Worm (Caenorhabditis elegans) whole organism, late embryonic: ENCODE measurements around the gene F49E12.7.

Experiments used
- C08G9.2 ChIP-seq: sonication (generic microtip); optimal IDR thresholded peaks from 2 replicates; lab custom pipeline; 2016; ENCODE audit warnings: mild to moderate bottlenecking, missing genetic modification characterization, moderate library complexity, missing compliant biosample characterization
- C38D4.7 ChIP-seq: fragments of 200-800 bp; sonication (Bioruptor generic); optimal IDR thresholded peaks from 2 replicates; lab custom pipeline; 2018; ENCODE audit warnings: mild to moderate bottlenecking, missing genetic modification characterization, moderate library complexity, missing compliant biosample characterization
- K02D7.2 ChIP-seq: sonication (generic microtip); optimal IDR thresholded peaks from 2 replicates; lab custom pipeline; 2017; ENCODE audit warnings: mild to moderate bottlenecking, missing genetic modification characterization, missing compliant biosample characterization
- K09A11.1 ChIP-seq: sonication (generic microtip); optimal IDR thresholded peaks from 2 replicates; lab custom pipeline; 2017; ENCODE audit warnings: antibody characterized with exemption, mild to moderate bottlenecking, missing genetic modification characterization, missing compliant biosample characterization; ENCODE audit not compliant: insufficient read depth
- T23F11.4 ChIP-seq: fragments of 200-800 bp; sonication (Bioruptor generic); optimal IDR thresholded peaks from 2 replicates; lab custom pipeline; 2018; ENCODE audit warnings: mild to moderate bottlenecking, missing genetic modification characterization, missing compliant biosample characterization
- ahr-1 ChIP-seq: sonication (generic microtip); optimal IDR thresholded peaks from 2 replicates; lab custom pipeline; 2016; ENCODE audit warnings: missing genetic modification characterization, missing compliant biosample characterization
- ceh-14 ChIP-seq: sonication (generic microtip); optimal IDR thresholded peaks from 2 replicates; lab custom pipeline; 2016; ENCODE audit warnings: missing genotype, missing genetic modification characterization, missing compliant biosample characterization
- ceh-18 ChIP-seq: sonication (generic microtip); optimal IDR thresholded peaks from 2 replicates; lab custom pipeline; 2016; ENCODE audit warnings: missing genetic modification characterization, missing compliant biosample characterization
- ceh-19 ChIP-seq: fragments of 200-800 bp; sonication (Bioruptor generic); optimal IDR thresholded peaks from 2 replicates; lab custom pipeline; 2018; ENCODE audit warnings: mild to moderate bottlenecking, missing genetic modification characterization, missing compliant biosample characterization
- ceh-2 ChIP-seq: sonication (generic microtip); optimal IDR thresholded peaks from 2 replicates; lab custom pipeline; 2016; ENCODE audit warnings: missing genotype, missing genetic modification characterization, missing compliant biosample characterization
- ceh-22 ChIP-seq: sonication (generic microtip); optimal IDR thresholded peaks from 2 replicates; lab custom pipeline; 2017; ENCODE audit warnings: missing biosample characterization, missing genetic modification characterization
- ceh-30 ChIP-seq: fragments of 150-350 bp; optimal IDR thresholded peaks from 2 replicates; lab custom pipeline; 2014; ENCODE audit warnings: missing biosample characterization, missing genetic modification characterization
- ceh-31 ChIP-seq: sonication (generic microtip); optimal IDR thresholded peaks from 2 replicates; lab custom pipeline; 2016; ENCODE audit warnings: missing genetic modification characterization, missing compliant biosample characterization
- ceh-34 ChIP-seq: sonication (generic microtip); optimal IDR thresholded peaks from 2 replicates; lab custom pipeline; 2016; ENCODE audit warnings: mild to moderate bottlenecking, missing genetic modification characterization, missing compliant biosample characterization
- ceh-45 ChIP-seq: fragments of 200-800 bp; sonication (Bioruptor generic); IDR thresholded peaks from 2 replicates; pipeline ENCODE4 v1.3.6; 2022; ENCODE audit warnings: missing genetic modification reagents, missing genetic modification characterization, missing compliant biosample characterization
- ceh-48 ChIP-seq: sonication (generic microtip); optimal IDR thresholded peaks from 2 replicates; lab custom pipeline; 2016; ENCODE audit warnings: missing genetic modification characterization, inconsistent platforms, missing compliant biosample characterization
- dmd-4 ChIP-seq: sonication (generic microtip); optimal IDR thresholded peaks from 2 replicates; lab custom pipeline; 2016; ENCODE audit warnings: borderline replicate concordance, missing genetic modification characterization, missing compliant biosample characterization
- elt-4 ChIP-seq: sonication (generic microtip); optimal IDR thresholded peaks from 2 replicates; lab custom pipeline; 2016; ENCODE audit warnings: missing genetic modification characterization, missing compliant biosample characterization
- eyg-1 ChIP-seq: sonication (generic microtip); optimal IDR thresholded peaks from 2 replicates; lab custom pipeline; 2016; ENCODE audit warnings: missing genotype, missing genetic modification characterization, missing compliant biosample characterization
- fax-1 ChIP-seq: sonication (generic microtip); optimal IDR thresholded peaks from 2 replicates; lab custom pipeline; 2016; ENCODE audit warnings: missing genotype, missing genetic modification characterization, missing compliant biosample characterization
- fkh-10 ChIP-seq: fragments of 150-350 bp; optimal IDR thresholded peaks from 2 replicates; lab custom pipeline; 2014; ENCODE audit warnings: missing biosample characterization, missing genetic modification reagents, missing genetic modification characterization
- fkh-6 ChIP-seq: sonication (generic microtip); optimal IDR thresholded peaks from 2 replicates; lab custom pipeline; 2016; ENCODE audit warnings: missing genetic modification characterization, missing compliant biosample characterization
- gmeb-2 ChIP-seq: sonication (generic microtip); optimal IDR thresholded peaks from 2 replicates; lab custom pipeline; 2016; ENCODE audit warnings: missing genetic modification characterization, inconsistent platforms, missing compliant biosample characterization
- hlh-13 ChIP-seq: fragments of 200-800 bp; sonication (Bioruptor generic); optimal IDR thresholded peaks from 2 replicates; lab custom pipeline; 2018; ENCODE audit warnings: mild to moderate bottlenecking, missing genetic modification characterization, missing compliant biosample characterization
- hlh-15 ChIP-seq: sonication (generic microtip); optimal IDR thresholded peaks from 2 replicates; lab custom pipeline; 2016; ENCODE audit warnings: missing genetic modification characterization, missing compliant biosample characterization
- hlh-30 ChIP-seq: sonication (generic microtip); optimal IDR thresholded peaks from 2 replicates; lab custom pipeline; 2017; ENCODE audit warnings: antibody characterized with exemption, missing genetic modification characterization, missing compliant biosample characterization; ENCODE audit not compliant: insufficient read depth
- lim-6 ChIP-seq: sonication (generic microtip); optimal IDR thresholded peaks from 2 replicates; lab custom pipeline; 2016; ENCODE audit warnings: missing genetic modification characterization, missing compliant biosample characterization
- madf-2 ChIP-seq: sonication (generic microtip); optimal IDR thresholded peaks from 2 replicates; lab custom pipeline; 2017; ENCODE audit warnings: missing genetic modification characterization, missing compliant biosample characterization
- mec-3 ChIP-seq: sonication (generic microtip); optimal IDR thresholded peaks from 2 replicates; lab custom pipeline; 2016; ENCODE audit warnings: borderline replicate concordance, missing genetic modification characterization, missing compliant biosample characterization
- nhr-11 ChIP-seq: fragments of 150-350 bp; optimal IDR thresholded peaks from 2 replicates; lab custom pipeline; 2014; ENCODE audit warnings: missing biosample characterization, missing genetic modification characterization
- npax-4 ChIP-seq: sonication (generic microtip); optimal IDR thresholded peaks from 2 replicates; lab custom pipeline; 2016; ENCODE audit warnings: missing genetic modification characterization, missing compliant biosample characterization
- odd-2 ChIP-seq: sonication (generic microtip); optimal IDR thresholded peaks from 2 replicates; lab custom pipeline; 2017; ENCODE audit warnings: antibody characterized with exemption, mild to moderate bottlenecking, missing genetic modification characterization, missing compliant biosample characterization
- pat-9 ChIP-seq: fragments of 200-800 bp; sonication (Bioruptor generic); optimal IDR thresholded peaks from 2 replicates; lab custom pipeline; 2018; ENCODE audit warnings: mild to moderate bottlenecking, missing genetic modification characterization, moderate library complexity, missing compliant biosample characterization
- pax-1 ChIP-seq: fragments of 150-350 bp; optimal IDR thresholded peaks from 2 replicates; lab custom pipeline; 2014; ENCODE audit warnings: missing biosample characterization, missing genetic modification characterization
- pha-2 ChIP-seq: sonication (generic microtip); optimal IDR thresholded peaks from 2 replicates; lab custom pipeline; 2017; ENCODE audit warnings: mild to moderate bottlenecking, missing genetic modification characterization, missing compliant biosample characterization
- pros-1 ChIP-seq: fragments of 150-350 bp; optimal IDR thresholded peaks from 2 replicates; lab custom pipeline; 2014; ENCODE audit warnings: missing biosample characterization, missing genetic modification reagents, missing genetic modification characterization
- ref-2 ChIP-seq: sonication (generic microtip); optimal IDR thresholded peaks from 2 replicates; lab custom pipeline; 2016; ENCODE audit warnings: missing genetic modification characterization, missing compliant biosample characterization
- rnt-1 ChIP-seq: sonication (generic microtip); optimal IDR thresholded peaks from 2 replicates; lab custom pipeline; 2016; ENCODE audit warnings: missing genetic modification characterization, missing compliant biosample characterization
- sox-2 ChIP-seq: fragments of 200-800 bp; sonication (Bioruptor generic); IDR thresholded peaks from 2 replicates; pipeline ENCODE4 v1.3.6; 2022; ENCODE audit warnings: missing genetic modification reagents, missing genetic modification characterization, missing compliant biosample characterization
- tbx-2 ChIP-seq: sonication (generic microtip); optimal IDR thresholded peaks from 2 replicates; lab custom pipeline; 2016; ENCODE audit warnings: missing genetic modification characterization, missing compliant biosample characterization
- tbx-7 ChIP-seq: sonication (generic microtip); optimal IDR thresholded peaks from 2 replicates; lab custom pipeline; 2016; ENCODE audit warnings: missing genotype, missing genetic modification characterization, missing compliant biosample characterization
- ttx-3 ChIP-seq: sonication (generic microtip); optimal IDR thresholded peaks from 2 replicates; lab custom pipeline; 2016; ENCODE audit warnings: missing genetic modification reagents, missing genetic modification characterization, missing compliant biosample characterization
- unc-42 ChIP-seq: sonication (generic microtip); optimal IDR thresholded peaks from 2 replicates; lab custom pipeline; 2016; ENCODE audit warnings: missing genotype, missing genetic modification characterization, missing compliant biosample characterization
- unc-55 ChIP-seq: sonication (generic microtip); optimal IDR thresholded peaks from 2 replicates; lab custom pipeline; 2017; ENCODE audit warnings: missing biosample characterization, missing genetic modification reagents, missing genetic modification characterization

F49E12.7 gene

ce11 chrII:8377722-8378121, 18.2 kb downstream of the F49E12.7 start:
- TF ChIP-seq fax-1 (tag; lab: Kevin White, UChicago) (no peak), K09A11.1 (tag; lab: Kevin White, UChicago) (no peak), C38D4.7 (GFP tag; lab: Kevin White, UChicago) (no peak), npax-4 (no peak), ceh-30 (tag; lab: Kevin White, UChicago) (no peak), pax-1 (tag; lab: Kevin White, UChicago) (no peak), tbx-7 (no peak), ceh-2 (tag; lab: Kevin White, UChicago) (no peak), eyg-1 (tag; lab: Kevin White, UChicago) (no peak), ceh-14 (no peak), ceh-18 (no peak), elt-4 (tag; lab: Kevin White, UChicago) (no peak), pros-1 (tag; lab: Kevin White, UChicago) (no peak), pat-9 (tag; lab: Kevin White, UChicago) (no peak), fkh-10 (no peak), ceh-48 (tag; lab: Kevin White, UChicago) (no peak), gmeb-2 (tag; lab: Kevin White, UChicago) (no peak), hlh-13 (GFP tag; lab: Kevin White, UChicago) (no peak), hlh-30 (no peak)

- TF ChIP-seq odd-2 (tag; lab: Kevin White, UChicago) (no peak), K02D7.2 (tag; lab: Kevin White, UChicago) (no peak), madf-2 (tag; lab: Kevin White, UChicago) (no peak), fkh-10 (no peak), tbx-7 (no peak), ceh-14 (no peak), T23F11.4 (GFP tag; lab: Kevin White, UChicago) (no peak), mec-3 (tag; lab: Kevin White, UChicago) (no peak), npax-4 (no peak), ceh-22 (no peak), pha-2 (tag; lab: Kevin White, UChicago) (no peak), unc-42 (tag; lab: Kevin White, UChicago) (no peak), C38D4.7 (GFP tag; lab: Kevin White, UChicago) (no peak), C08G9.2 (no peak), K09A11.1 (tag; lab: Kevin White, UChicago) (no peak), ceh-34 (no peak), ceh-31 (tag; lab: Kevin White, UChicago) (no peak), ceh-18 (no peak), rnt-1 (tag; lab: Kevin White, UChicago) (no peak)
Observed at ce11 chrII:8370194-8370593, 25.7 kb downstream of the F49E12.7 start.

- TF ChIP-seq ceh-18 (no peak), pros-1 (tag; lab: Kevin White, UChicago) (no peak), ceh-34 (no peak), dmd-4 (tag; lab: Kevin White, UChicago) (no peak), eyg-1 (tag; lab: Kevin White, UChicago) (no peak), unc-55 (GFP tag; lab: Kevin White, UChicago) (no peak), sox-2 (GFP tag; lab: Robert Waterston, UW) (no peak)
Observed at ce11 chrII:8369059-8369458, 26.9 kb downstream of the F49E12.7 start, which contains the start of gene amt-3. amt-3 (minus strand) TSS chrII:8369159.

ce11 chrII:8360453-8360852, 35.5 kb downstream of the F49E12.7 start, which contains the start of gene M195.2:
M195.2 (plus strand) TSS chrII:8360753.
- TF ChIP-seq hlh-15 (tag; lab: Kevin White, UChicago) (no peak), ceh-31 (tag; lab: Kevin White, UChicago) (no peak), nhr-11 (tag; lab: Kevin White, UChicago) (no peak), hlh-30 (no peak), ceh-34 (no peak), lim-6 (tag; lab: Kevin White, UChicago) (no peak), C38D4.7 (GFP tag; lab: Kevin White, UChicago) (no peak), ceh-19 (no peak), ceh-22 (no peak), ref-2 (tag; lab: Kevin White, UChicago) (no peak), rnt-1 (tag; lab: Kevin White, UChicago) (no peak), K09A11.1 (tag; lab: Kevin White, UChicago) (no peak), C08G9.2 (no peak), tbx-2 (tag; lab: Kevin White, UChicago) (no peak), ttx-3 (tag; lab: Kevin White, UChicago) (no peak), tbx-7 (no peak), ahr-1 (tag; lab: Kevin White, UChicago) (no peak), gmeb-2 (tag; lab: Kevin White, UChicago) (no peak), fkh-6 (no peak), ceh-45 (GFP tag; lab: Robert Waterston, UW) (no peak)
